Worm (Caenorhabditis elegans) whole organism, L4 larva: ENCODE results near the gene tbc-14.

Experiments used
- ces-1 ChIP-seq: fragments of 150-350 bp; sonication (generic microtip); optimal IDR thresholded peaks from 4 replicates; lab custom pipeline; 2014; ENCODE audit warnings: missing biosample characterization, missing genetic modification reagents, missing genetic modification characterization
- daf-12 ChIP-seq: fragments of 150-350 bp; optimal IDR thresholded peaks from 2 replicates; lab custom pipeline; 2014; ENCODE audit warnings: missing biosample characterization, missing genetic modification reagents, missing genetic modification characterization
- dmd-9 ChIP-seq: fragments of 200-800 bp; sonication (Bioruptor generic); IDR thresholded peaks from 2 replicates; pipeline ENCODE4 v1.3.6; 2022; ENCODE audit warnings: missing genetic modification reagents, missing genetic modification characterization, missing compliant biosample characterization
- fkh-10 ChIP-seq: fragments of 150-350 bp; optimal IDR thresholded peaks from 2 replicates; lab custom pipeline; 2014; ENCODE audit warnings: missing biosample characterization, missing genetic modification reagents, missing genetic modification characterization
- fos-1 ChIP-seq: fragments of 150-350 bp; optimal IDR thresholded peaks from 2 replicates; lab custom pipeline; 2014; ENCODE audit warnings: missing biosample characterization, missing genetic modification characterization
- lsy-2 ChIP-seq, 2 experiments: fragments of 150-350 bp in 1 of 2; sonication (generic microtip) in 1 of 2; optimal IDR thresholded peaks; 2 replicates each; lab custom pipeline; 2014 to 2017; ENCODE audit warnings: missing biosample characterization in 2 of 2, missing genetic modification characterization in 2 of 2
- nhr-10 ChIP-seq: fragments of 150-350 bp; optimal IDR thresholded peaks from 2 replicates; lab custom pipeline; 2014; ENCODE audit warnings: missing biosample characterization, missing genetic modification characterization
- nhr-77 ChIP-seq: fragments of 150-350 bp; optimal IDR thresholded peaks from 2 replicates; lab custom pipeline; 2014; ENCODE audit warnings: missing biosample characterization, missing genetic modification characterization
- pha-4 ChIP-seq, 2 experiments: fragments of 150-350 bp in 1 of 2; fragments of 200-800 bp in 1 of 2; sonication (Bioruptor generic) in 1 of 2; IDR thresholded peaks in 1 of 2; optimal IDR thresholded peaks in 1 of 2; 2 replicates each; pipeline versions ENCODE4 v1.3.6 to Lab custom; 2014 to 2022; ENCODE audit warnings: missing genetic modification characterization in 2 of 2, missing genetic modification reagents in 2 of 2, missing biosample characterization in 1 of 2, missing compliant biosample characterization in 1 of 2
- unc-62 ChIP-seq, 3 experiments: fragments of 150-350 bp in 1 of 3; sonication (generic microtip); optimal IDR thresholded peaks in 2 of 3; peaks in 1 of 3; 1 replicate in 1 of 3; 2 replicates in 2 of 3; lab custom pipeline; 2014 to 2017; ENCODE audit warnings: missing biosample characterization in 3 of 3, missing genetic modification characterization in 3 of 3, missing genetic modification reagents in 3 of 3, missing genotype in 1 of 3

ce11 chrII:13469043-13469652, 21.8 kb upstream of the tbc-14 start, which contains the start of gene E01G4.3:
- TF ChIP-seq lsy-2 (tag; optimal IDR thresholded peaks at IDR 0.05; lab: Kevin White, UChicago) (peak; percentile 14 to 34), ces-1 (no peak), unc-62 (GFP tag; optimal IDR thresholded peaks at IDR 0.05 in 1 of 2; lab: Kevin White, UChicago) (peak in 1 of 2 experiments; percentile 97), unc-62 (tag; optimal IDR thresholded peaks at IDR 0.05; lab: Kevin White, UChicago) (no peak), fkh-10 (GFP tag; lab: Kevin White, UChicago) (no peak), nhr-77 (tag; lab: Kevin White, UChicago) (peak; percentile 79), pha-4 (GFP tag; IDR thresholded peaks at IDR 0.05; lab: Robert Waterston, UW) (no peak), pha-4 (tag; optimal IDR thresholded peaks at IDR 0.05; lab: Kevin White, UChicago) (no peak), nhr-10 (tag; lab: Kevin White, UChicago) (peak; percentile 86), fos-1 (no peak), dmd-9 (GFP tag; lab: Robert Waterston, UW) (no peak), daf-12 (tag; lab: Kevin White, UChicago) (no peak)
